Worm (Caenorhabditis elegans) whole organism, L2 larva: ENCODE measurements around the gene srbc-32.
"Not testable (repeated sequence)": the region's sequence is repeated elsewhere in the genome, so short reads cannot be mapped to it uniquely, and the experiment has no call there.

ENCODE experiments used
- ceh-16 ChIP-seq: fragments of 150-350 bp; optimal IDR thresholded peaks from 2 replicates; lab custom pipeline; 2014; ENCODE audit warnings: missing biosample characterization, missing genetic modification characterization
- ceh-82 ChIP-seq: fragments of 150-350 bp; optimal IDR thresholded peaks from 2 replicates; lab custom pipeline; 2014; ENCODE audit warnings: missing biosample characterization, missing genetic modification characterization
- dmd-4 ChIP-seq: sonication (generic microtip); optimal IDR thresholded peaks from 2 replicates; lab custom pipeline; 2017; ENCODE audit warnings: missing biosample characterization, missing genetic modification characterization
- elt-1 ChIP-seq: fragments of 150-350 bp; optimal IDR thresholded peaks from 2 replicates; lab custom pipeline; 2014; ENCODE audit warnings: missing biosample characterization, missing genetic modification characterization
- lin-11 ChIP-seq: fragments of 150-350 bp; sonication (generic microtip); optimal IDR thresholded peaks from 2 replicates; lab custom pipeline; 2014; ENCODE audit warnings: missing biosample characterization, missing genetic modification characterization, inconsistent platforms, mixed read lengths
- lin-39 ChIP-seq: fragments of 150-350 bp; optimal IDR thresholded peaks from 2 replicates; lab custom pipeline; 2014; ENCODE audit warnings: missing biosample characterization, missing genetic modification reagents, missing genetic modification characterization
- nhr-12 ChIP-seq: fragments of 150-350 bp; optimal IDR thresholded peaks from 2 replicates; lab custom pipeline; 2014; ENCODE audit warnings: missing biosample characterization, missing genetic modification characterization
- nhr-237 ChIP-seq: fragments of 150-350 bp; optimal IDR thresholded peaks from 2 replicates; lab custom pipeline; 2014; ENCODE audit warnings: missing biosample characterization, missing genetic modification characterization
- nhr-6 ChIP-seq: fragments of 150-350 bp; optimal IDR thresholded peaks from 2 replicates; lab custom pipeline; 2014; ENCODE audit warnings: missing biosample characterization, missing genetic modification characterization
- skn-1 ChIP-seq: sonication (generic microtip); optimal IDR thresholded peaks from 2 replicates; lab custom pipeline; 2017; ENCODE audit warnings: missing biosample characterization, missing genetic modification characterization
- unc-39 ChIP-seq: fragments of 150-350 bp; optimal IDR thresholded peaks from 2 replicates; lab custom pipeline; 2014; ENCODE audit warnings: missing biosample characterization, missing genetic modification characterization
- zag-1 ChIP-seq: fragments of 150-350 bp; optimal IDR thresholded peaks from 2 replicates; lab custom pipeline; 2014; ENCODE audit warnings: missing biosample characterization, missing genetic modification characterization
- ztf-11 ChIP-seq: sonication (generic microtip); optimal IDR thresholded peaks from 2 replicates; lab custom pipeline; 2017; ENCODE audit warnings: missing biosample characterization, missing genetic modification characterization

DNA sequence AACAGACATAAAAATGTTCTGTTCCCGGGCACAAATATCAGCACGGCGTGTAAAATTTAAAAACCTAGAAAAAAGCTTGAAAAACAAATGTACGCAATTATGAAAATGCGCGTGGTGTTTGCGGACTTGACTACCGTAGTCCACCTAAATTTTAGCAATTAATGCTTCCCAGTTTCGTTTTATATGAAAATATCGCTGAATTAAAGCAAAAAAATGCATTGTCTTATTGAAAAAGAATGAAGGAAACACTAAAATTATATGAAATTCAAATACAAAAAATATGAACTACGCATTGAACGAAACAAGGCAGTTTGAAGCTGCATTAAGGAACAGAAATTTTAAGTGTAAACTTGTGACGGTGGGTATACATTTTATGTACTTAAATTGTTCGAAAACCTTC, 19.5 kb upstream of the srbc-32 start, which contains the start of gene ugt-64:
- not testable (repeated sequence) for TF ChIP-seq ceh-82 (tag; lab: Kevin White, UChicago); elt-1; skn-1 (tag; lab: Kevin White, UChicago); zag-1 (tag; lab: Kevin White, UChicago); nhr-6 (tag; lab: Kevin White, UChicago); lin-11; nhr-237 (tag; lab: Kevin White, UChicago); nhr-12 (tag; lab: Kevin White, UChicago); dmd-4 (tag; lab: Kevin White, UChicago); ceh-16 (tag; lab: Kevin White, UChicago); lin-39; unc-39; ztf-11 (tag; lab: Kevin White, UChicago)
